Fruit fly (Drosophila melanogaster) whole organism, embryonic: Measurements from ENCODE around the gene frac.

Source experiments
- Aef1 ChIP-seq: fragments of 200-800 bp; sonication (Bioruptor generic); IDR thresholded peaks from 3 replicates; pipeline ENCODE4 v1.3.6; 2022; ENCODE audit warnings: missing biosample characterization, missing genetic modification characterization
- Bgb ChIP-seq: fragments of 200-800 bp; sonication (Bioruptor generic); IDR thresholded peaks from 2 replicates; pipeline ENCODE4 v1.3.6; 2022; ENCODE audit warnings: missing biosample characterization, missing genetic modification characterization; ENCODE audit not compliant: partially characterized antibody
- CG10321 ChIP-seq: fragments of 200-800 bp; sonication (Bioruptor generic); IDR thresholded peaks from 2 replicates; pipeline ENCODE4 v1.3.6; 2022; ENCODE audit warnings: missing biosample characterization, missing genetic modification characterization
- CG12071 ChIP-seq: fragments of 200-800 bp; sonication (Bioruptor generic); optimal IDR thresholded peaks from 3 replicates; lab custom pipeline; 2018; ENCODE audit warnings: missing biosample characterization, mild to moderate bottlenecking, missing genetic modification characterization
- CG13123 ChIP-seq: fragments of 200-800 bp; sonication (Bioruptor generic); optimal IDR thresholded peaks from 2 replicates; lab custom pipeline; 2016; ENCODE audit warnings: missing biosample characterization, missing genetic modification characterization
- CG13424 ChIP-seq: fragments of 200-800 bp; sonication (Bioruptor generic); optimal IDR thresholded peaks from 2 replicates; lab custom pipeline; 2019; ENCODE audit warnings: missing biosample characterization, mild to moderate bottlenecking, missing genetic modification characterization, moderate library complexity
- CG1647 ChIP-seq: fragments of 200-800 bp; sonication (Bioruptor generic); optimal IDR thresholded peaks from 3 replicates; lab custom pipeline; 2016; ENCODE audit warnings: missing biosample characterization, missing genetic modification characterization
- CG1832 ChIP-seq: fragments of 200-800 bp; sonication (Bioruptor generic); optimal IDR thresholded peaks from 2 replicates; lab custom pipeline; 2017; ENCODE audit warnings: missing biosample characterization, mild to moderate bottlenecking, missing genetic modification characterization, inconsistent platforms
- CG18476 ChIP-seq: fragments of 200-800 bp; sonication (Bioruptor generic); optimal IDR thresholded peaks from 2 replicates; lab custom pipeline; 2016; ENCODE audit warnings: missing biosample characterization, mild to moderate bottlenecking, missing genetic modification characterization
- CG18764 ChIP-seq: fragments of 200-800 bp; sonication (Bioruptor generic); optimal IDR thresholded peaks from 3 replicates; lab custom pipeline; 2016; ENCODE audit warnings: missing biosample characterization, missing genetic modification characterization
- CG2199 ChIP-seq: fragments of 200-800 bp; sonication (Bioruptor generic); IDR thresholded peaks from 3 replicates; pipeline ENCODE4 v1.3.6; 2022; ENCODE audit warnings: missing biosample characterization, missing genetic modification characterization
- CG31388 ChIP-seq: fragments of 200-800 bp; sonication (Bioruptor generic); optimal IDR thresholded peaks from 2 replicates; lab custom pipeline; 2016; ENCODE audit warnings: missing biosample characterization, missing genetic modification characterization
- CG3407 ChIP-seq: fragments of 200-800 bp; sonication (Bioruptor generic); optimal IDR thresholded peaks from 2 replicates; lab custom pipeline; 2018; ENCODE audit warnings: missing biosample characterization, mild to moderate bottlenecking, missing genetic modification characterization
- CG4730 ChIP-seq: fragments of 200-800 bp; sonication (Bioruptor generic); IDR thresholded peaks from 2 replicates; pipeline ENCODE4 v1.3.6; 2022; ENCODE audit warnings: missing biosample characterization, missing genetic modification characterization
- CG5180 ChIP-seq: fragments of 200-800 bp; sonication (Bioruptor generic); optimal IDR thresholded peaks from 3 replicates; lab custom pipeline; 2017; ENCODE audit warnings: missing biosample characterization, missing genetic modification characterization, mild to moderate bottlenecking, moderate library complexity, missing genetic modification reagents
- CG5245 ChIP-seq: fragments of 200-800 bp; sonication (Bioruptor generic); optimal IDR thresholded peaks from 3 replicates; lab custom pipeline; 2016; ENCODE audit warnings: missing biosample characterization, missing genetic modification characterization
- CG9437 ChIP-seq: fragments of 200-800 bp; sonication (Bioruptor generic); optimal IDR thresholded peaks from 2 replicates; lab custom pipeline; 2018; ENCODE audit warnings: missing biosample characterization, mild to moderate bottlenecking, missing genetic modification characterization
- CTCF ChIP-seq: fragments of 200-800 bp; sonication (Bioruptor generic); optimal IDR thresholded peaks from 2 replicates; lab custom pipeline; 2017; ENCODE audit warnings: missing biosample characterization, mild to moderate bottlenecking, missing genetic modification characterization, moderate library complexity
- Dbx ChIP-seq: fragments of 200-800 bp; sonication (Bioruptor generic); IDR thresholded peaks from 3 replicates; pipeline ENCODE4 v1.3.6; 2022; ENCODE audit warnings: missing biosample characterization, missing genetic modification characterization
- Doc3 ChIP-seq: fragments of 200-800 bp; sonication (Bioruptor generic); IDR thresholded peaks from 3 replicates; pipeline ENCODE4 v1.3.6; 2022; ENCODE audit warnings: missing biosample characterization, missing genetic modification characterization; ENCODE audit not compliant: partially characterized antibody
- Hey ChIP-seq: fragments of 200-800 bp; sonication (Bioruptor generic); optimal IDR thresholded peaks from 3 replicates; lab custom pipeline; 2018; ENCODE audit warnings: missing biosample characterization, mild to moderate bottlenecking, missing genetic modification characterization
- HmgZ ChIP-seq: fragments of 200-800 bp; sonication (Bioruptor generic); optimal IDR thresholded peaks from 2 replicates; lab custom pipeline; 2018; ENCODE audit warnings: missing biosample characterization, mild to moderate bottlenecking, missing genetic modification characterization
- Lim3 ChIP-seq: fragments of 200-800 bp; sonication (Bioruptor generic); IDR thresholded peaks from 2 replicates; pipeline ENCODE4 v1.3.6; 2022; ENCODE audit warnings: missing biosample characterization, missing genetic modification characterization
- MBD-R2 ChIP-seq: fragments of 200-800 bp; sonication (Bioruptor generic); IDR thresholded peaks from 2 replicates; pipeline ENCODE4 v1.3.6; 2022; ENCODE audit warnings: missing biosample characterization, missing genetic modification characterization
- MESR4 ChIP-seq: fragments of 200-800 bp; sonication (Bioruptor generic); optimal IDR thresholded peaks from 2 replicates; lab custom pipeline; 2018; ENCODE audit warnings: missing biosample characterization, mild to moderate bottlenecking, missing genetic modification characterization, moderate library complexity
- Nf-YB ChIP-seq: fragments of 200-800 bp; sonication (Bioruptor generic); optimal IDR thresholded peaks from 3 replicates; lab custom pipeline; 2019; ENCODE audit warnings: missing biosample characterization, mild to moderate bottlenecking, missing genetic modification characterization, moderate library complexity
- Optix ChIP-seq: fragments of 200-800 bp; sonication (Bioruptor generic); IDR thresholded peaks from 3 replicates; pipeline ENCODE4 v1.3.6; 2022; ENCODE audit warnings: missing biosample characterization, missing genetic modification characterization
- ac ChIP-seq: fragments of 200-800 bp; sonication (Bioruptor generic); optimal IDR thresholded peaks from 3 replicates; lab custom pipeline; 2017; ENCODE audit warnings: missing biosample characterization, mild to moderate bottlenecking, missing genetic modification characterization
- ara ChIP-seq: fragments of 200-800 bp; sonication (Bioruptor generic); IDR thresholded peaks from 2 replicates; pipeline ENCODE4 v1.3.6; 2022; ENCODE audit warnings: missing biosample characterization, missing genetic modification characterization
- chn ChIP-seq: fragments of 200-800 bp; sonication (Bioruptor generic); optimal IDR thresholded peaks from 2 replicates; lab custom pipeline; 2016; ENCODE audit warnings: missing biosample characterization, missing genetic modification characterization
- croc ChIP-seq: fragments of 200-800 bp; sonication (Bioruptor generic); conservative IDR thresholded peaks from 3 replicates; pipeline ENCODE4 v1.3.6; 2022; ENCODE audit warnings: missing biosample characterization, missing genetic modification characterization
- dmrt99B ChIP-seq: fragments of 200-800 bp; sonication (Bioruptor generic); optimal IDR thresholded peaks from 2 replicates; lab custom pipeline; 2018; ENCODE audit warnings: missing biosample characterization, mild to moderate bottlenecking, missing genetic modification characterization, moderate library complexity
- exex ChIP-seq: fragments of 200-800 bp; sonication (Bioruptor generic); optimal IDR thresholded peaks from 4 replicates; lab custom pipeline; 2018; ENCODE audit warnings: missing biosample characterization, mild to moderate bottlenecking, missing genetic modification characterization, moderate library complexity
- fd102C ChIP-seq: fragments of 200-800 bp; sonication (Bioruptor generic); optimal IDR thresholded peaks from 2 replicates; lab custom pipeline; 2018; ENCODE audit warnings: missing biosample characterization, mild to moderate bottlenecking, missing genetic modification characterization, moderate library complexity
- fd96Cb ChIP-seq: fragments of 200-800 bp; sonication (Bioruptor generic); optimal IDR thresholded peaks from 2 replicates; lab custom pipeline; 2018; ENCODE audit warnings: missing biosample characterization, mild to moderate bottlenecking, missing genetic modification characterization, moderate library complexity
- fu2 ChIP-seq: fragments of 200-800 bp; sonication (Bioruptor generic); optimal IDR thresholded peaks from 2 replicates; lab custom pipeline; 2016; ENCODE audit warnings: missing biosample characterization, missing genetic modification characterization
- hbn ChIP-seq: fragments of 200-800 bp; sonication (Bioruptor generic); IDR thresholded peaks from 2 replicates; pipeline ENCODE4 v1.3.6; 2022; ENCODE audit warnings: missing biosample characterization, missing genetic modification characterization; ENCODE audit not compliant: partially characterized antibody
- hkb ChIP-seq, 2 experiments: fragments of 200-800 bp in 1 of 2; fragments of >200 bp in 1 of 2; sonication (Bioruptor generic) in 1 of 2; IDR thresholded peaks in 1 of 2; optimal IDR thresholded peaks in 1 of 2; 2 replicates each; pipeline versions ENCODE4 v1.3.6 to Lab custom; 2017 to 2022; ENCODE audit warnings: missing biosample characterization in 1 of 2, missing genetic modification characterization in 1 of 2
- kay ChIP-seq: fragments of 200-800 bp; sonication (Bioruptor generic); optimal IDR thresholded peaks from 2 replicates; lab custom pipeline; 2016; ENCODE audit warnings: missing biosample characterization, missing genetic modification characterization
- knrl ChIP-seq: fragments of 200-800 bp; sonication (Bioruptor generic); IDR thresholded peaks from 3 replicates; pipeline ENCODE4 v1.3.6; 2022; ENCODE audit warnings: missing biosample characterization, missing genetic modification characterization; ENCODE audit not compliant: partially characterized antibody
- lola ChIP-seq, 3 experiments: fragments of >200 bp in 2 of 3; fragments of 200-800 bp in 1 of 3; sonication (Bioruptor generic) in 1 of 3; optimal IDR thresholded peaks; 2 replicates each; lab custom pipeline; 2017 to 2019; ENCODE audit warnings: missing biosample characterization in 3 of 3, missing genetic modification characterization in 3 of 3, mild to moderate bottlenecking in 1 of 3, moderate library complexity in 1 of 3
- odd ChIP-seq: fragments of 200-800 bp; sonication (Bioruptor generic); optimal IDR thresholded peaks from 2 replicates; lab custom pipeline; 2017; ENCODE audit warnings: missing biosample characterization, mild to moderate bottlenecking, missing genetic modification characterization
- pb ChIP-seq: fragments of 200-800 bp; sonication (Bioruptor generic); optimal IDR thresholded peaks from 3 replicates; lab custom pipeline; 2016; ENCODE audit warnings: missing biosample characterization, missing genetic modification characterization
- prd ChIP-seq, 3 experiments: fragments of >200 bp in 2 of 3; fragments of 200-800 bp in 1 of 3; sonication (Bioruptor generic) in 1 of 3; optimal IDR thresholded peaks in 2 of 3; IDR thresholded peaks in 1 of 3; 2 replicates in 2 of 3; 3 replicates in 1 of 3; pipeline versions ENCODE4 v1.3.6 to Lab custom; 2017 to 2022; ENCODE audit warnings: missing biosample characterization in 1 of 3, missing genetic modification characterization in 1 of 3
- psq ChIP-seq: fragments of 200-800 bp; sonication (Bioruptor generic); optimal IDR thresholded peaks from 2 replicates; lab custom pipeline; 2017; ENCODE audit warnings: missing biosample characterization, missing genetic modification characterization
- sens-2 ChIP-seq: fragments of 200-800 bp; sonication (Bioruptor generic); IDR thresholded peaks from 2 replicates; pipeline ENCODE4 v1.3.6; 2022; ENCODE audit warnings: missing biosample characterization, missing genetic modification characterization
- sug ChIP-seq: fragments of 200-800 bp; optimal IDR thresholded peaks from 2 replicates; lab custom pipeline; 2019; ENCODE audit warnings: missing biosample characterization, mild to moderate bottlenecking, missing genetic modification characterization, moderate library complexity
- toy ChIP-seq: fragments of 200-800 bp; sonication (Bioruptor generic); IDR thresholded peaks from 2 replicates; pipeline ENCODE4 v1.3.6; 2022; ENCODE audit warnings: missing biosample characterization, missing genetic modification characterization
- tup ChIP-seq: fragments of 200-800 bp; sonication (Bioruptor generic); optimal IDR thresholded peaks from 2 replicates; lab custom pipeline; 2016; ENCODE audit warnings: missing biosample characterization, mild to moderate bottlenecking, missing genetic modification characterization, moderate library complexity
- vnd ChIP-seq: fragments of 200-800 bp; sonication (Bioruptor generic); IDR thresholded peaks from 3 replicates; pipeline ENCODE4 v1.3.6; 2022; ENCODE audit warnings: missing biosample characterization, missing genetic modification characterization; ENCODE audit not compliant: partially characterized antibody

Gene frac

DNA sequence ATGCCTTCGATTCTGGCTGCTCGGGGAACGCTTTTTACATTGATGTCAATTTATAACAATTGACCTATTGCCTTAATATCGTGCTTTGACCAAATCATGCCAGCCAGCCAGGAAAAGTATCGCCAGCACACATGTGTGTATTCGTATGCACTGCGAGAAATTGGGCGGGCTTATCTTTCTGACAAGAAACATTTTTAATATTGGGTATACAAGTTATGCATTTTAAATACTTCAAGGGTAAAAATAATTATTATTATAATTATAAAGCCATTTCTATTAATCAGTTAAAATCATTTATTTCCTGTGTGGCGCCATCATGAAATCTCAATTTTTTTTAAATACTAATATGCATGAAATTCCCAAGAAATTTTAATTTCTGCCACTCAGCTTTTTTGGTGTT is 40.6 kb upstream of the frac start (continued):
- TF ChIP-seq sens-2 (GFP tag; lab: Robert Waterston, UW) (no peak), CG18764 (GFP tag; lab: Kevin White, UChicago) (no peak), Aef1 (GFP tag; lab: Robert Waterston, UW) (no peak), CG18476 (no peak), dmrt99B (tag; lab: Kevin White, UChicago) (no peak), CG5180 (GFP tag; lab: Kevin White, UChicago) (no peak), chn (GFP tag; lab: Kevin White, UChicago) (no peak), CG1647 (no peak), Bgb (no peak), odd (GFP tag; lab: Kevin White, UChicago) (no peak), hkb (optimal IDR thresholded peaks at IDR 0.05; lab: Kevin White, UChicago) (no peak), hkb (GFP tag; IDR thresholded peaks at IDR 0.05; lab: Robert Waterston, UW) (peak; percentile 60; the same call in 1 of the 2 replicates), CG9437 (GFP tag; lab: Kevin White, UChicago) (peak; percentile 21), CG12071 (GFP tag; lab: Kevin White, UChicago) (no peak), Doc3 (GFP tag; lab: Robert Waterston, UW) (no peak), MBD-R2 (GFP tag; lab: Robert Waterston, UW) (no peak), CG3407 (GFP tag; lab: Kevin White, UChicago) (no peak), croc (GFP tag; lab: Robert Waterston, UW) (no peak), CG2199 (0 out of 3 replicates have a peak, but pooled peaks have one; percentile 24), tup (GFP tag; lab: Kevin White, UChicago) (no peak), Optix (GFP tag; lab: Robert Waterston, UW) (0 out of 3 replicates have a peak, but pooled peaks have one; percentile 11), hbn (no peak), CG31388 (GFP tag; lab: Kevin White, UChicago) (no peak), fu2 (GFP tag; lab: Kevin White, UChicago) (no peak), CTCF (no peak), CG13123 (GFP tag; lab: Kevin White, UChicago) (no peak), CG13424 (tag; lab: Kevin White, UChicago) (peak; percentile 40), CG1832 (GFP tag; lab: Kevin White, UChicago) (no peak), fd102C (GFP tag; lab: Kevin White, UChicago) (no peak), toy (GFP tag; lab: Robert Waterston, UW) (no peak), Dbx (no peak), pb (GFP tag; lab: Kevin White, UChicago) (no peak), ara (GFP tag; lab: Robert Waterston, UW) (no peak), fd96Cb (tag; lab: Kevin White, UChicago) (peak; percentile 63), Lim3 (no peak), ac (GFP tag; lab: Kevin White, UChicago) (no peak), prd (optimal IDR thresholded peaks at IDR 0.05; lab: Kevin White, UChicago) (no peak), prd (GFP tag; IDR thresholded peaks at IDR 0.05; lab: Robert Waterston, UW) (peak; percentile 75), CG10321 (no peak), vnd (no peak), Nf-YB (GFP tag; lab: Kevin White, UChicago) (no peak), HmgZ (no peak), Hey (no peak), knrl (GFP tag; lab: Robert Waterston, UW) (no peak), sug (no peak), CG5245 (no peak), MESR4 (GFP tag; lab: Kevin White, UChicago) (no peak), exex (no peak), lola (GFP tag; optimal IDR thresholded peaks at IDR 0.05; lab: Kevin White, UChicago) (peak in 1 of 3 experiments; percentile 26), kay (no peak), CG4730 (GFP tag; lab: Robert Waterston, UW) (0 out of 2 replicates have a peak, but pooled peaks have one; percentile 17), psq (GFP tag; lab: Kevin White, UChicago) (no peak)
